Fruit fly (Drosophila melanogaster) whole organism, embryonic: ENCODE measurements around the gene Invadolysin.

Experiments
- Adf1 ChIP-seq: fragments of 200-800 bp; sonication (Bioruptor generic); IDR thresholded peaks from 2 replicates; pipeline ENCODE4 v1.3.6; 2022; ENCODE audit warnings: missing biosample characterization, missing genetic modification characterization
- B-H2 ChIP-seq: fragments of 200-800 bp; sonication (Bioruptor generic); optimal IDR thresholded peaks from 2 replicates; lab custom pipeline; 2018; ENCODE audit warnings: missing biosample characterization, mild to moderate bottlenecking, missing genetic modification characterization
- BtbVII ChIP-seq: fragments of 200-800 bp; sonication (Bioruptor generic); optimal IDR thresholded peaks from 3 replicates; lab custom pipeline; 2017; ENCODE audit warnings: missing biosample characterization, mild to moderate bottlenecking, missing genetic modification characterization
- CG10321 ChIP-seq: fragments of 200-800 bp; sonication (Bioruptor generic); IDR thresholded peaks from 2 replicates; pipeline ENCODE4 v1.3.6; 2022; ENCODE audit warnings: missing biosample characterization, missing genetic modification characterization
- CG11504 ChIP-seq: fragments of 200-800 bp; sonication (Bioruptor generic); optimal IDR thresholded peaks from 3 replicates; lab custom pipeline; 2019; ENCODE audit warnings: missing biosample characterization, mild to moderate bottlenecking, missing genetic modification characterization, moderate library complexity
- CG12236 ChIP-seq: fragments of 200-800 bp; sonication (Bioruptor generic); optimal IDR thresholded peaks from 2 replicates; lab custom pipeline; 2016; ENCODE audit warnings: missing biosample characterization, missing genetic modification characterization
- CG12769 ChIP-seq: fragments of 200-800 bp; sonication (Bioruptor generic); optimal IDR thresholded peaks from 2 replicates; lab custom pipeline; 2019; ENCODE audit warnings: missing biosample characterization, mild to moderate bottlenecking, missing genetic modification characterization, moderate library complexity
- CG14050 ChIP-seq: fragments of 200-800 bp; sonication (Bioruptor generic); IDR thresholded peaks from 3 replicates; pipeline ENCODE4 v1.3.6; 2022; ENCODE audit warnings: missing biosample characterization, missing genetic modification characterization
- CG15011 ChIP-seq: fragments of 200-800 bp; sonication (Bioruptor generic); optimal IDR thresholded peaks from 3 replicates; lab custom pipeline; 2018; ENCODE audit warnings: missing biosample characterization, mild to moderate bottlenecking, missing genetic modification characterization
- CG15601 ChIP-seq: fragments of 200-800 bp; sonication (Bioruptor generic); optimal IDR thresholded peaks from 3 replicates; lab custom pipeline; 2019; ENCODE audit warnings: missing biosample characterization, mild to moderate bottlenecking, missing genetic modification characterization, moderate library complexity
- CG1603 ChIP-seq: fragments of 200-800 bp; sonication (Bioruptor generic); optimal IDR thresholded peaks from 2 replicates; lab custom pipeline; 2019; ENCODE audit warnings: missing biosample characterization, mild to moderate bottlenecking, missing genetic modification characterization, moderate library complexity
- CG17385 ChIP-seq: fragments of 200-800 bp; sonication (Bioruptor generic); optimal IDR thresholded peaks from 3 replicates; lab custom pipeline; 2018; ENCODE audit warnings: missing biosample characterization, mild to moderate bottlenecking, missing genetic modification characterization
- CG31365 ChIP-seq: fragments of 200-800 bp; sonication (Bioruptor generic); optimal IDR thresholded peaks from 2 replicates; lab custom pipeline; 2018; ENCODE audit warnings: missing biosample characterization, mild to moderate bottlenecking, missing genetic modification characterization
- CG34224 ChIP-seq: fragments of 200-800 bp; sonication (Bioruptor generic); IDR thresholded peaks from 3 replicates; pipeline ENCODE4 v1.3.6; 2022; ENCODE audit warnings: missing biosample characterization, missing genetic modification characterization; ENCODE audit not compliant: partially characterized antibody
- CG3726 ChIP-seq: fragments of 200-800 bp; sonication (Bioruptor generic); IDR thresholded peaks from 3 replicates; pipeline ENCODE4, ENCODE4 v1.3.6; 2022; ENCODE audit warnings: missing biosample characterization, missing genetic modification characterization
- CG6254 ChIP-seq: fragments of 200-800 bp; sonication (Bioruptor generic); optimal IDR thresholded peaks from 3 replicates; lab custom pipeline; 2017; ENCODE audit warnings: mild to moderate bottlenecking, missing biosample characterization, missing genetic modification reagents, missing genetic modification characterization
- CG7372 ChIP-seq: fragments of 200-800 bp; sonication (Bioruptor generic); IDR thresholded peaks from 2 replicates; pipeline ENCODE4 v1.3.6; 2022; ENCODE audit warnings: missing biosample characterization, missing genetic modification characterization
- Camta ChIP-seq: fragments of 200-800 bp; sonication (Bioruptor generic); optimal IDR thresholded peaks from 2 replicates; lab custom pipeline; 2016; ENCODE audit warnings: missing biosample characterization, missing genetic modification characterization
- Dfd ChIP-seq, 2 experiments: fragments of >200 bp; optimal IDR thresholded peaks; 2 replicates each; lab custom pipeline; 2017; ENCODE audit warnings: missing biosample characterization in 2 of 2, missing genetic modification characterization in 2 of 2
- Dip2 ChIP-seq: fragments of 200-800 bp; sonication (Bioruptor generic); IDR thresholded peaks from 2 replicates; pipeline ENCODE4 v1.3.6; 2022; ENCODE audit warnings: missing biosample characterization, missing genetic modification characterization
- Doc3 ChIP-seq: fragments of 200-800 bp; sonication (Bioruptor generic); IDR thresholded peaks from 3 replicates; pipeline ENCODE4 v1.3.6; 2022; ENCODE audit warnings: missing biosample characterization, missing genetic modification characterization; ENCODE audit not compliant: partially characterized antibody
- Dp ChIP-seq: fragments of 200-800 bp; sonication (Bioruptor generic); optimal IDR thresholded peaks from 2 replicates; lab custom pipeline; 2018; ENCODE audit warnings: missing biosample characterization, mild to moderate bottlenecking, missing genetic modification characterization, moderate library complexity
- Dref ChIP-seq: fragments of 200-800 bp; sonication (Bioruptor generic); IDR thresholded peaks from 2 replicates; pipeline ENCODE4 v1.3.6; 2022; ENCODE audit warnings: missing biosample characterization, missing genetic modification characterization
- Fer1 ChIP-seq: fragments of 200-800 bp; sonication (Bioruptor generic); optimal IDR thresholded peaks from 2 replicates; lab custom pipeline; 2017; ENCODE audit warnings: missing biosample characterization, mild to moderate bottlenecking, missing genetic modification characterization
- Hr78 ChIP-seq, 2 experiments: fragments of 200-800 bp in 1 of 2; fragments of >200 bp in 1 of 2; sonication (Bioruptor generic) in 1 of 2; optimal IDR thresholded peaks; 2 replicates each; lab custom pipeline; 2017 to 2019; ENCODE audit warnings: missing biosample characterization in 2 of 2, missing genetic modification characterization in 2 of 2, mild to moderate bottlenecking in 1 of 2, moderate library complexity in 1 of 2
- Lhr ChIP-seq: fragments of 200-800 bp; sonication (Bioruptor generic); optimal IDR thresholded peaks from 3 replicates; lab custom pipeline; 2017; ENCODE audit warnings: mild to moderate bottlenecking, missing biosample characterization, missing genetic modification reagents, missing genetic modification characterization
- MTF-1 ChIP-seq: fragments of 200-800 bp; sonication (Bioruptor generic); optimal IDR thresholded peaks from 2 replicates; lab custom pipeline; 2018; ENCODE audit warnings: missing biosample characterization, mild to moderate bottlenecking, missing genetic modification characterization, borderline replicate concordance
- Max ChIP-seq: fragments of 200-800 bp; sonication (Bioruptor generic); optimal IDR thresholded peaks from 2 replicates; lab custom pipeline; 2016; ENCODE audit warnings: missing biosample characterization, mild to moderate bottlenecking, missing genetic modification characterization
- Ravus ChIP-seq: fragments of 200-800 bp; sonication (Bioruptor generic); IDR thresholded peaks from 2 replicates; pipeline ENCODE4 v1.3.6; 2022; ENCODE audit warnings: missing biosample characterization, missing genetic modification characterization
- Scr ChIP-seq: fragments of 200-800 bp; sonication (Bioruptor generic); IDR thresholded peaks from 2 replicates; pipeline ENCODE4 v1.3.6; 2022; ENCODE audit warnings: missing biosample characterization, missing genetic modification characterization; ENCODE audit not compliant: partially characterized antibody
- Sox102F ChIP-seq: fragments of 200-800 bp; sonication (Bioruptor generic); optimal IDR thresholded peaks from 2 replicates; lab custom pipeline; 2018; ENCODE audit warnings: missing biosample characterization, mild to moderate bottlenecking, missing genetic modification characterization, moderate library complexity
- Sry-δ ChIP-seq: fragments of 200-800 bp; sonication (Bioruptor generic); optimal IDR thresholded peaks from 2 replicates; lab custom pipeline; 2016; ENCODE audit warnings: missing biosample characterization, missing genetic modification characterization
- Trl ChIP-seq, 3 experiments: fragments of >200 bp in 2 of 3; fragments of 200-800 bp in 1 of 3; sonication (Bioruptor generic) in 1 of 3; optimal IDR thresholded peaks; 2 replicates in 1 of 3; 3 replicates in 2 of 3; lab custom pipeline; 2016 to 2017; ENCODE audit warnings: missing biosample characterization in 1 of 3, missing genetic modification characterization in 1 of 3
- Usf ChIP-seq: fragments of 200-800 bp; sonication (Bioruptor generic); optimal IDR thresholded peaks from 2 replicates; lab custom pipeline; 2017; ENCODE audit warnings: missing genotype, missing biosample characterization, missing genetic modification characterization
- ase ChIP-seq: fragments of 200-800 bp; sonication (Bioruptor generic); IDR thresholded peaks from 3 replicates; pipeline ENCODE4 v1.3.6; 2022; ENCODE audit warnings: missing biosample characterization, missing genetic modification characterization
- bbx ChIP-seq: fragments of 200-800 bp; sonication (Bioruptor generic); IDR thresholded peaks from 2 replicates; pipeline ENCODE4 v1.3.6; 2022; ENCODE audit warnings: missing biosample characterization, missing genetic modification characterization; ENCODE audit not compliant: partially characterized antibody
- cato ChIP-seq: fragments of 200-800 bp; sonication (Bioruptor generic); optimal IDR thresholded peaks from 2 replicates; lab custom pipeline; 2016; ENCODE audit warnings: missing biosample characterization, missing genetic modification characterization, borderline replicate concordance
- ftz-f1 ChIP-seq: fragments of 200-800 bp; sonication (Bioruptor generic); optimal IDR thresholded peaks from 2 replicates; lab custom pipeline; 2016; ENCODE audit warnings: missing biosample characterization, missing genetic modification characterization
- fu2 ChIP-seq: fragments of 200-800 bp; sonication (Bioruptor generic); optimal IDR thresholded peaks from 2 replicates; lab custom pipeline; 2016; ENCODE audit warnings: missing biosample characterization, missing genetic modification characterization
- jigr1 ChIP-seq: fragments of 200-800 bp; sonication (Bioruptor generic); IDR thresholded peaks from 3 replicates; pipeline ENCODE4 v1.3.6; 2022; ENCODE audit warnings: missing biosample characterization, missing genetic modification characterization
- lola ChIP-seq, 3 experiments: fragments of >200 bp in 2 of 3; fragments of 200-800 bp in 1 of 3; sonication (Bioruptor generic) in 1 of 3; optimal IDR thresholded peaks; 2 replicates each; lab custom pipeline; 2017 to 2019; ENCODE audit warnings: missing biosample characterization in 3 of 3, missing genetic modification characterization in 3 of 3, mild to moderate bottlenecking in 1 of 3, moderate library complexity in 1 of 3
- pfk ChIP-seq: fragments of 200-800 bp; sonication (Bioruptor generic); optimal IDR thresholded peaks from 2 replicates; lab custom pipeline; 2018; ENCODE audit warnings: missing biosample characterization, mild to moderate bottlenecking, missing genetic modification characterization, moderate library complexity
- pros ChIP-seq: fragments of 200-800 bp; sonication (Bioruptor generic); optimal IDR thresholded peaks from 3 replicates; lab custom pipeline; 2019; ENCODE audit warnings: missing biosample characterization, mild to moderate bottlenecking, missing genetic modification characterization, moderate library complexity
- psq ChIP-seq: fragments of 200-800 bp; sonication (Bioruptor generic); optimal IDR thresholded peaks from 2 replicates; lab custom pipeline; 2017; ENCODE audit warnings: missing biosample characterization, missing genetic modification characterization
- sc ChIP-seq, 3 experiments: fragments of >200 bp in 2 of 3; fragments of 200-800 bp in 1 of 3; sonication (Bioruptor generic) in 1 of 3; optimal IDR thresholded peaks; 2 replicates in 2 of 3; 3 replicates in 1 of 3; lab custom pipeline; 2017; ENCODE audit warnings: mild to moderate bottlenecking in 1 of 3, missing biosample characterization in 1 of 3, missing genetic modification characterization in 1 of 3, missing genetic modification reagents in 1 of 3
- sens-2 ChIP-seq: fragments of 200-800 bp; sonication (Bioruptor generic); IDR thresholded peaks from 2 replicates; pipeline ENCODE4 v1.3.6; 2022; ENCODE audit warnings: missing biosample characterization, missing genetic modification characterization
- sr ChIP-seq: fragments of 200-800 bp; sonication (Bioruptor generic); IDR thresholded peaks from 3 replicates; pipeline ENCODE4 v1.3.6; 2022; ENCODE audit warnings: missing biosample characterization, missing genetic modification characterization
- trem ChIP-seq: fragments of 200-800 bp; optimal IDR thresholded peaks from 3 replicates; lab custom pipeline; 2019; ENCODE audit warnings: missing biosample characterization, mild to moderate bottlenecking, missing genetic modification characterization, moderate library complexity
- tx ChIP-seq: fragments of 200-800 bp; sonication (Bioruptor generic); optimal IDR thresholded peaks from 2 replicates; lab custom pipeline; 2016; ENCODE audit warnings: missing biosample characterization, missing genetic modification characterization

Invadolysin gene

DNA sequence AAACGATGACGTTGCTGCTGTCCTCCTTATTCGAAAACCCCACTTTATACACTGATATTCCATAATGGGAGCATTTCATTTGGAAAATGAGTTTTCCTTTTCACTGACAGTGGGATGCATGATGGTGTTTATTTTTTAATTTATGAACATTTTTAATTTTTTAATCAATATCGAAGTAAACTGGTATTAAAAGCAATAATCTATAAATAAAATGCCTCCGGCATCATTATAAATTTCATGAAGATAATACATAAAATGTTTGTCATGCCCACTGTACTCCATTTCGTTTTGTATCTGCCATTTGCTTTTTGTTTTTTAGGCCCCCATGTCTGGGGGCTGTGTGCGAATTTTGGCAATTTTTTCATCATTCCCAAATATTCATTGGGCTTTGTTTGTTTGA, 14.4 kb upstream of the Invadolysin start (continued):
- TF ChIP-seq lola (GFP tag; optimal IDR thresholded peaks at IDR 0.05; lab: Kevin White, UChicago): peak in 1 of 3 experiments; percentile 24
- TF ChIP-seq Lhr (GFP tag; lab: Kevin White, UChicago): no peak
- peak; percentile 37 for TF ChIP-seq CG15011 (GFP tag; lab: Kevin White, UChicago)
- TF ChIP-seq Dp (GFP tag; lab: Kevin White, UChicago): no peak
- no peak for TF ChIP-seq MTF-1 (GFP tag; lab: Kevin White, UChicago)
- no peak for TF ChIP-seq Dfd (GFP tag; optimal IDR thresholded peaks at IDR 0.05; lab: Kevin White, UChicago)
- TF ChIP-seq ase (GFP tag; lab: Robert Waterston, UW): no peak
- peak; percentile 35; the same call in 1 of the 2 replicates for TF ChIP-seq CG7372 (GFP tag; lab: Robert Waterston, UW)
- TF ChIP-seq Adf1 (GFP tag; lab: Robert Waterston, UW): peak; percentile 38; the same call in 1 of the 2 replicates
- no peak for TF ChIP-seq psq
- peak; percentile 5 for TF ChIP-seq CG6254 (GFP tag; lab: Kevin White, UChicago)
- peak; percentile 23 for TF ChIP-seq CG15601 (tag; lab: Kevin White, UChicago)
- TF ChIP-seq CG3726 (GFP tag; lab: Robert Waterston, UW): peak; percentile 63; the same call in 1 of the 3 replicates
- TF ChIP-seq sr (GFP tag; lab: Robert Waterston, UW): no peak
- TF ChIP-seq CG11504 (tag; lab: Kevin White, UChicago): peak; percentile 78
- no peak for TF ChIP-seq Hr78 (GFP tag; optimal IDR thresholded peaks at IDR 0.05; lab: Kevin White, UChicago)
- TF ChIP-seq BtbVII (GFP tag; lab: Kevin White, UChicago): peak; percentile 59
- no peak for TF ChIP-seq jigr1 (GFP tag; lab: Robert Waterston, UW)
- no peak for TF ChIP-seq cato (GFP tag; lab: Kevin White, UChicago)
- TF ChIP-seq Scr (GFP tag; lab: Robert Waterston, UW): no peak
- peak; percentile 73 for TF ChIP-seq Fer1 (GFP tag; lab: Kevin White, UChicago)
- TF ChIP-seq bbx: no peak
- TF ChIP-seq tx (GFP tag; lab: Kevin White, UChicago): no peak
- TF ChIP-seq CG17385 (GFP tag; lab: Kevin White, UChicago): peak; percentile 67
- TF ChIP-seq CG34224 (GFP tag; lab: Robert Waterston, UW): no peak
- TF ChIP-seq pfk (GFP tag; lab: Kevin White, UChicago): no peak
- peak; percentile 22 for TF ChIP-seq trem (tag; lab: Kevin White, UChicago)
- no peak for TF ChIP-seq sc (optimal IDR thresholded peaks at IDR 0.05; lab: Kevin White, UChicago)
- no peak for TF ChIP-seq sc (GFP tag; optimal IDR thresholded peaks at IDR 0.05; lab: Kevin White, UChicago)
- TF ChIP-seq CG12769 (tag; lab: Kevin White, UChicago): no peak
- TF ChIP-seq CG1603 (tag; lab: Kevin White, UChicago): peak; percentile 9
- no peak for TF ChIP-seq Sry-δ (GFP tag; lab: Kevin White, UChicago)
- no peak for TF ChIP-seq sens-2 (GFP tag; lab: Robert Waterston, UW)
- no peak for TF ChIP-seq CG12236 (GFP tag; lab: Kevin White, UChicago)
- no peak for TF ChIP-seq B-H2
- TF ChIP-seq CG10321 (GFP tag; lab: Robert Waterston, UW): no peak
- TF ChIP-seq Trl (optimal IDR thresholded peaks at IDR 0.05; lab: Kevin White, UChicago): no peak
- peak; percentile 21 for TF ChIP-seq Trl (GFP tag; optimal IDR thresholded peaks at IDR 0.05; lab: Kevin White, UChicago)
- peak; percentile 30 for TF ChIP-seq Camta (GFP tag; lab: Kevin White, UChicago)
- no peak for TF ChIP-seq Dref (GFP tag; lab: Robert Waterston, UW)
- no peak for TF ChIP-seq Dip2 (GFP tag; lab: Robert Waterston, UW)
- TF ChIP-seq CG31365 (tag; lab: Kevin White, UChicago): no peak
- TF ChIP-seq Sox102F (GFP tag; lab: Kevin White, UChicago): peak; percentile 76
- TF ChIP-seq fu2 (GFP tag; lab: Kevin White, UChicago): no peak
- no peak for TF ChIP-seq Ravus
- no peak for TF ChIP-seq ftz-f1 (GFP tag; lab: Kevin White, UChicago)
- TF ChIP-seq Usf: no peak
- TF ChIP-seq CG14050 (GFP tag; lab: Robert Waterston, UW): peak; percentile 46; the same call in 2 of the 3 replicates
- no peak for TF ChIP-seq Doc3
- peak; percentile 32 for TF ChIP-seq Max (GFP tag; lab: Kevin White, UChicago)
- TF ChIP-seq pros: no peak
